Worm (Caenorhabditis elegans): ENCODE measurements around the gene Y43F8C.11.

Gene Y43F8C.11

DNA sequence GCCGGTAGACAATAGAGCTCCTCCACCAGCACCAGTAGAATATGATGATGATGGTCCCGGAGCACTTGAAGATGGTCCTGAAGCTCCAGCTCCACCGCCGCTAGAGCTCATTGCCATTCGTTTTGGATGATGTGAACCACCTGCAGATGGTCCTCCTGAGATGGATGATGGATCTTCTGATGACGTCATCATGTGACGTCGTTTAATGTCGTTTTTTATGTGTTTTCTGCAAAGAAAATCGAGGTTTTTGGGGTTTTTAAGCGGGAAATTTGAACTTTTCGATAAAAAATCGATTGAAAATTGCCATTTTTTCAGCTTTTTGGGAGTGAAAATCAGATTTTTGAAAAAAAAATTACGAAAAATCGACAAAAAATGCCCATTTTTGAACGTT, 33.9 kb upstream of the Y43F8C.11 start:
- TF ChIP-seq ztf-28 (GFP tag; IDR thresholded peaks at IDR 0.05) (no peak), F39B2.1 (GFP tag; IDR thresholded peaks at IDR 0.05) (peak; percentile 36; the same call in 1 of the 2 replicates), Y53G8AR.9 (GFP tag; conservative IDR thresholded peaks at IDR 0.05) (no peak), chd-7 (tag; optimal IDR thresholded peaks at IDR 0.05) (no peak), egrh-3 (GFP tag; IDR thresholded peaks at IDR 0.05) (no peak), akir-1 (GFP tag; optimal IDR thresholded peaks at IDR 0.05) (no peak), ceh-40 (GFP tag; IDR thresholded peaks at IDR 0.05) (no peak)

ce11 chrV:19637890-19638289, 32.2 kb upstream of the Y43F8C.11 start:
- no peak for TF ChIP-seq unc-62 (GFP tag; optimal IDR thresholded peaks at IDR 0.05)
- TF ChIP-seq let-607 (tag; optimal IDR thresholded peaks at IDR 0.05), result no peak
- 0 out of 2 replicates have a peak, but pooled peaks have one; percentile 43 for TF ChIP-seq ceh-58 (GFP tag; IDR thresholded peaks at IDR 0.05)

DNA sequence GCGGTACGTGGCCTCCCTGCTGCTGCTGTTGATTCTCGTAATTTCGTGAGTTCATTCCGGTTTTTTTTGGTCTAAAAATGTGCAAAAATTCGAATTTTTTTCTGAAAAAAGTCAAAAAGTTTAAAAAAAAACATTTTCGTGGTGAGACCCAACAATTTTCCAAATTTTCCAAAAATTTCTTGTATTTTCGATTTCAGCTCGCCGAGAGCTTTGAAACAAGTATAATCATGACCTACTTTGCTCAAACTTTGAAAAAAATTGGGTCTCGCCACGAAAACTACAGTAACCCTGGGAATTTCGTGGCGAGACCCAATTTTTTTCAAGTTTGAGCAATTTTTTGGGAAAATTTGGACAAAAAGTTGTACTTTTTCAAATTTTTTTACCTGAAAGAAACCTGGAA, 29.3 kb upstream of the Y43F8C.11 start, which contains the start of gene Y43F8C.6:
TSS of gene Y43F8C.6 (minus strand) at position 101 of the 400 bp plus-strand sequence.
- TF ChIP-seq atf-7 (tag; optimal IDR thresholded peaks at IDR 0.05) (no peak), F22D6.2 (tag; optimal IDR thresholded peaks at IDR 0.05) (no peak), ceh-27 (GFP tag; optimal IDR thresholded peaks at IDR 0.05) (no peak), lir-1 (GFP tag; conservative IDR thresholded peaks at IDR 0.05) (no peak), C06A6.2 (GFP tag; conservative IDR thresholded peaks at IDR 0.05) (no peak), F33H1.4 (GFP tag; IDR thresholded peaks at IDR 0.05) (peak; percentile 46)

- peak; percentile 86 for TF ChIP-seq zim-3 (tag; optimal IDR thresholded peaks at IDR 0.05)
- TF ChIP-seq ztf-22 (GFP tag; optimal IDR thresholded peaks at IDR 0.05), result peak; percentile 72
- TF ChIP-seq madf-10 (tag; optimal IDR thresholded peaks at IDR 0.05), result peak; percentile 85
- 0 out of 2 replicates have a peak, but pooled peaks have one; percentile 43 for TF ChIP-seq lir-1 (GFP tag; conservative IDR thresholded peaks at IDR 0.05)
- 0 out of 2 replicates have a peak, but pooled peaks have one; percentile 58 for TF ChIP-seq egl-18 (GFP tag; IDR thresholded peaks at IDR 0.05)
- TF ChIP-seq ets-4 (GFP tag; optimal IDR thresholded peaks at IDR 0.05), result peak; percentile 92
- peak; percentile 65; the same call in 1 of the 2 replicates for TF ChIP-seq ceh-91 (GFP tag; IDR thresholded peaks at IDR 0.05)
- TF ChIP-seq cebp-2 (GFP tag; IDR thresholded peaks at IDR 0.05), result peak; percentile 92
- TF ChIP-seq Y53F4B.3 (GFP tag; IDR thresholded peaks at IDR 0.05), result 0 out of 2 replicates have a peak, but pooled peaks have one; percentile 9
- peak; percentile 57; the same call in 1 of the 2 replicates for TF ChIP-seq ceh-100 (GFP tag; IDR thresholded peaks at IDR 0.05)
- peak; percentile 93 for TF ChIP-seq athp-1 (tag; optimal IDR thresholded peaks at IDR 0.05)
- TF ChIP-seq B0261.1 (tag; optimal IDR thresholded peaks at IDR 0.05), result peak; percentile 98
- TF ChIP-seq mes-4 (tag; optimal IDR thresholded peaks at IDR 0.05), result peak; percentile 94
- TF ChIP-seq ztf-25 (GFP tag; IDR thresholded peaks at IDR 0.05), result peak; percentile 89
- peak; percentile 77 for TF ChIP-seq lsl-1 (GFP tag; optimal IDR thresholded peaks at IDR 0.05)
- TF ChIP-seq efl-1 (GFP tag; optimal IDR thresholded peaks at IDR 0.05), result peak; percentile 27
- TF ChIP-seq let-607 (tag; optimal IDR thresholded peaks at IDR 0.05), result peak; percentile 72 to 74
- TF ChIP-seq ceh-58 (GFP tag; IDR thresholded peaks at IDR 0.05), result peak; percentile 90; the same call in 1 of the 2 replicates
- TF ChIP-seq madf-6 (GFP tag; IDR thresholded peaks at IDR 0.05), result peak; percentile 85
- TF ChIP-seq F10E7.11 (tag; optimal IDR thresholded peaks at IDR 0.05), result peak; percentile 88
- TF ChIP-seq chd-7 (tag; optimal IDR thresholded peaks at IDR 0.05), result peak; percentile 93
- TF ChIP-seq T26A5.8 (tag; optimal IDR thresholded peaks at IDR 0.05), result peak; percentile 96
- no peak for TF ChIP-seq Y79H2A.3 (GFP tag; conservative IDR thresholded peaks at IDR 0.05)
- no peak for TF ChIP-seq hlh-12 (tag; optimal IDR thresholded peaks at IDR 0.05)
- TF ChIP-seq hsf-1 (GFP tag; IDR thresholded peaks at IDR 0.05), result peak; percentile 78
- TF ChIP-seq C17E4.6 (GFP tag; IDR thresholded peaks at IDR 0.05), result peak; percentile 79; the same call in 1 of the 2 replicates
- peak; percentile 96 for TF ChIP-seq nfyb-1 (GFP tag; IDR thresholded peaks at IDR 0.05)
- TF ChIP-seq B0035.1 (tag; optimal IDR thresholded peaks at IDR 0.05), result peak; percentile 77
- no peak for TF ChIP-seq tlf-1 (GFP tag; optimal IDR thresholded peaks at IDR 0.05)
- peak; percentile 76 for TF ChIP-seq attf-5 (GFP tag; optimal IDR thresholded peaks at IDR 0.05)
- TF ChIP-seq D2030.7 (GFP tag; IDR thresholded peaks at IDR 0.05), result peak; percentile 94
- TF ChIP-seq fkh-3 (tag; optimal IDR thresholded peaks at IDR 0.05), result peak; percentile 75
Observed at ce11 chrV:19643015-19643414, 27.0 kb upstream of the Y43F8C.11 start.
